Worm (Caenorhabditis elegans): ENCODE data around the gene npr-42.

ce11 chrII:4326420-4326819 is 50.4 kb downstream of the npr-42 start, which contains the start of gene pfd-2:
- TF ChIP-seq unc-62 (GFP tag; optimal IDR thresholded peaks at IDR 0.05 in 1 of 2): no peak
- TF ChIP-seq unc-62 (tag; optimal IDR thresholded peaks at IDR 0.05): no peak
- no peak for TF ChIP-seq jun-1 (tag; optimal IDR thresholded peaks at IDR 0.05)
- TF ChIP-seq nhr-28 (tag; optimal IDR thresholded peaks at IDR 0.05): no peak
- no peak for TF ChIP-seq mdl-1 (tag; optimal IDR thresholded peaks at IDR 0.05)
- no peak for TF ChIP-seq unc-39 (tag; optimal IDR thresholded peaks at IDR 0.05)
- no peak for TF ChIP-seq egl-43 (GFP tag; IDR thresholded peaks at IDR 0.05)
- no peak for TF ChIP-seq ceh-32 (tag; optimal IDR thresholded peaks at IDR 0.05; ENCODE audit: poor library complexity)
- TF ChIP-seq ama-1 (optimal IDR thresholded peaks at IDR 0.05): no peak
- TF ChIP-seq lir-3 (tag; optimal IDR thresholded peaks at IDR 0.05): no peak
- no peak for TF ChIP-seq mep-1 (tag; optimal IDR thresholded peaks at IDR 0.05)
- TF ChIP-seq zfp-3 (GFP tag; conservative IDR thresholded peaks at IDR 0.05): no peak
- TF ChIP-seq zag-1 (tag; optimal IDR thresholded peaks at IDR 0.05): no peak
- TF ChIP-seq ceh-82 (tag; optimal IDR thresholded peaks at IDR 0.05): no peak
